Worm (Caenorhabditis elegans) whole organism, L4 larva: ENCODE results near the gene nas-25.

Experiments
- ZK546.5 ChIP-seq, 2 experiments: sonication (generic microtip); optimal IDR thresholded peaks; 2 replicates each; lab custom pipeline; 2017; ENCODE audit warnings: missing biosample characterization in 2 of 2, missing genetic modification characterization in 2 of 2
- egl-27 ChIP-seq: sonication (generic microtip); optimal IDR thresholded peaks from 3 replicates; lab custom pipeline; 2017; ENCODE audit warnings: missing biosample characterization, missing genetic modification reagents, missing genetic modification characterization
- lsy-2 ChIP-seq, 2 experiments: fragments of 150-350 bp in 1 of 2; sonication (generic microtip) in 1 of 2; optimal IDR thresholded peaks; 2 replicates each; lab custom pipeline; 2014 to 2017; ENCODE audit warnings: missing biosample characterization in 2 of 2, missing genetic modification characterization in 2 of 2
- pqm-1 ChIP-seq: sonication (generic microtip); optimal IDR thresholded peaks from 2 replicates; lab custom pipeline; 2017; ENCODE audit warnings: missing biosample characterization, missing genetic modification characterization

ce11 chrII:8848984-8849383 is 23.1 kb downstream of the nas-25 start:
- TF ChIP-seq ZK546.5 (tag; optimal IDR thresholded peaks at IDR 0.05; lab: Kevin White, UChicago), result no peak
- no peak for TF ChIP-seq pqm-1 (tag; lab: Kevin White, UChicago)
- TF ChIP-seq lsy-2 (tag; optimal IDR thresholded peaks at IDR 0.05; lab: Kevin White, UChicago), result no peak
- no peak for TF ChIP-seq egl-27 (tag; lab: Kevin White, UChicago)
